Fruit fly (Drosophila melanogaster): ENCODE measurements around the gene Atg2.

The Atg2 gene

DNA sequence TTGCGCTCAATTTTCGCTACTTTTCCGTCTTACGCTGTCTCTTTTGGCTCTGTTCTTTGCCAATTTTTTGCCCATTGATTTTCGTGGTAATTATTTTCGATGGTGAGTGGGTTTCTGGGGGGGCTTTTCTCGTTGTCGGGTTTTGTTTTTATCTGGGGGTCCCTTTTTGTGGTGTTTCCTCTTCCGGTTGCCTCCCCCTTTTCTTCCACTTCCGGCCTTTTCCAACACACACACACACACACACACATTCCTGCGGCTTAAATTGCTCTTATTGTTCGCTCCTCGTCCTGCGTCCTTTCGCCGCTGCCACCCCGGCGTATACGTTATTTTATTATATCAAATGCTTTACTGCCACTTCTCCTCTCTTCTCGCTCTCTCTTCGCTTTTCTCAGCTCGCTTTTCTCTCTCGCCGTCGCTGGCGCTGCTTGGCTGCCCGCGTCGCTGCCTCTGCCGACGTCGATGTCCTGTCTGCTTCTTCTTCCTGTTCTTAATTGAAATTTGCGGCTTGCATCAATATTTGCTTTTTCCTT lies 54.5 kb downstream of the Atg2 start:
- TF ChIP-seq CG12768 (GFP tag; optimal IDR thresholded peaks at IDR 0.05) (no peak), CG7101 (tag; optimal IDR thresholded peaks at IDR 0.05) (no peak), pad (GFP tag; optimal IDR thresholded peaks at IDR 0.05) (no peak), Clk (GFP tag; optimal IDR thresholded peaks at IDR 0.05) (no peak), tj (GFP tag; optimal IDR thresholded peaks at IDR 0.05) (no peak), CG33017 (tag; optimal IDR thresholded peaks at IDR 0.05) (no peak), Crg-1 (GFP tag; optimal IDR thresholded peaks at IDR 0.05) (no peak), kay (GFP tag; ENCODE audit: borderline replicate concordance) (no peak), CG1620 (GFP tag; optimal IDR thresholded peaks at IDR 0.05) (no peak), CG11617 (GFP tag; optimal IDR thresholded peaks at IDR 0.05) (no peak)

DNA sequence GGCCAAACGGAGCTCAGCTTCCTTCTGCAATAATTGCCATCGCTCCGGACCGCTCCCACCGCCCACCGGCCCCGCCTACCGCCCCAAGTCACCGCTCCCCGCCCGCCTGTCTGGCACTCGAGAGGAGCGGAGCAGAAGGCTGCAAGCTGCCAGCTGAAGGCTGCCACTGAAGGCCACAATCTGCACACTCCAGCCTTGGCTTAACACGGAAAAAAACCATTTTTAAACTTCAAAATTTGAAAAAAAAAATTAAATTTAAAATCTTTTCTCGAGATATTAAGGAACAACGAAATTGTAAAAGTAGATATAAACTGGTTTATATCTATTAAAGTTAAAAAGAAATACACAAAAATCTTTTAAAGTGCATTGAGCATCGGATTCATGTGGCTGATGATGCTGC lies 55.8 kb downstream of the Atg2 start:
- no peak for TF ChIP-seq CG12768 (GFP tag; optimal IDR thresholded peaks at IDR 0.05)

Data from whole organism, adult.